Worm (Caenorhabditis elegans): Measurements from ENCODE around the gene tbc-9.
"Not testable (repeated sequence)": the region's sequence is repeated elsewhere in the genome, so short reads cannot be mapped to it uniquely, and the experiment has no call there.

The tbc-9 gene

ce11 chrIV:13510049-13510448 is 7.4 kb upstream of the tbc-9 start:
- TF ChIP-seq lin-38 (GFP tag; IDR thresholded peaks at IDR 0.05) (peak; percentile 58; the same call in 1 of the 2 replicates), F44E2.7 (GFP tag; IDR thresholded peaks at IDR 0.05) (no peak), pha-4 (GFP tag; IDR thresholded peaks at IDR 0.05) (peak; percentile 31; the same call in 1 of the 2 replicates), pha-4 (tag; optimal IDR thresholded peaks at IDR 0.05) (no peak), zip-2 (tag; optimal IDR thresholded peaks at IDR 0.05) (no peak), F26F4.8 (GFP tag; conservative IDR thresholded peaks at IDR 0.05) (no peak), snpc-1.2 (GFP tag; IDR thresholded peaks at IDR 0.05) (peak; percentile 66; the same call in 1 of the 2 replicates), unc-130 (GFP tag; optimal IDR thresholded peaks at IDR 0.05) (peak; percentile 31), cey-2 (tag; optimal IDR thresholded peaks at IDR 0.05; ENCODE audit: borderline replicate concordance, insufficient read depth) (no peak), T20F7.1 (GFP tag; optimal IDR thresholded peaks at IDR 0.05) (no peak), snpc-4 (tag; optimal IDR thresholded peaks at IDR 0.05) (no peak), F49E8.2 (tag; optimal IDR thresholded peaks at IDR 0.05; ENCODE audit: borderline replicate concordance) (peak; percentile 10), nhr-41 (GFP tag; IDR thresholded peaks at IDR 0.05) (no peak), arid-1 (GFP tag; conservative IDR thresholded peaks at IDR 0.05) (no peak)

ce11 chrIV:13508924-13509323 is 6.3 kb upstream of the tbc-9 start, which contains the start of gene afmd-2:
TSS of gene afmd-2 (plus strand) at chrIV:13509224.
- no peak for TF ChIP-seq daf-16 (GFP tag; optimal IDR thresholded peaks at IDR 0.05)
- TF ChIP-seq daf-16 (tag; optimal IDR thresholded peaks at IDR 0.05) = peak; percentile 70
- TF ChIP-seq aha-1 (tag) = peak; percentile 48
- TF ChIP-seq nhr-28 (tag; optimal IDR thresholded peaks at IDR 0.05) = peak; percentile 37
- TF ChIP-seq mxl-3 (GFP tag; optimal IDR thresholded peaks at IDR 0.05) = peak; percentile 16
- no peak for TF ChIP-seq unc-39 (tag; optimal IDR thresholded peaks at IDR 0.05)

ce11 chrIV:13505662-13506061 is 3.0 kb upstream of the tbc-9 start, which contains the start of gene nlp-17:
TSS of gene nlp-17 (minus strand) at chrIV:13505762.
- TF ChIP-seq zfp-3 (GFP tag; conservative IDR thresholded peaks at IDR 0.05) = no peak
- TF ChIP-seq set-16 (GFP tag; IDR thresholded peaks at IDR 0.05) = no peak
- TF ChIP-seq nhr-76 (tag; optimal IDR thresholded peaks at IDR 0.05) = no peak
- no peak for TF ChIP-seq dmd-8 (GFP tag; IDR thresholded peaks at IDR 0.05)
- no peak for TF ChIP-seq R02D3.7 (tag; optimal IDR thresholded peaks at IDR 0.05)
- TF ChIP-seq ZK546.5 (tag; optimal IDR thresholded peaks at IDR 0.05) = no peak
- no peak for TF ChIP-seq nhr-237 (tag; optimal IDR thresholded peaks at IDR 0.05)
- no peak for TF ChIP-seq zfp-2 (tag; optimal IDR thresholded peaks at IDR 0.05)
- no peak for TF ChIP-seq mes-2 (tag; optimal IDR thresholded peaks at IDR 0.05; ENCODE audit: poor library complexity, severe bottlenecking)
- no peak for TF ChIP-seq unc-130 (GFP tag; optimal IDR thresholded peaks at IDR 0.05)
- TF ChIP-seq lsy-2 (tag; optimal IDR thresholded peaks at IDR 0.05) = no peak

ce11 chrIV:13505144-13505543 is 2.5 kb upstream of the tbc-9 start, which contains the start of gene seld-1:
TSS of gene seld-1 (plus strand) at chrIV:13505444.
- TF ChIP-seq unc-62 (GFP tag; optimal IDR thresholded peaks at IDR 0.05 in 1 of 2) (peak in 1 of 2 experiments; percentile 47), unc-62 (tag; optimal IDR thresholded peaks at IDR 0.05) (no peak), zip-2 (tag; optimal IDR thresholded peaks at IDR 0.05) (no peak)

DNA sequence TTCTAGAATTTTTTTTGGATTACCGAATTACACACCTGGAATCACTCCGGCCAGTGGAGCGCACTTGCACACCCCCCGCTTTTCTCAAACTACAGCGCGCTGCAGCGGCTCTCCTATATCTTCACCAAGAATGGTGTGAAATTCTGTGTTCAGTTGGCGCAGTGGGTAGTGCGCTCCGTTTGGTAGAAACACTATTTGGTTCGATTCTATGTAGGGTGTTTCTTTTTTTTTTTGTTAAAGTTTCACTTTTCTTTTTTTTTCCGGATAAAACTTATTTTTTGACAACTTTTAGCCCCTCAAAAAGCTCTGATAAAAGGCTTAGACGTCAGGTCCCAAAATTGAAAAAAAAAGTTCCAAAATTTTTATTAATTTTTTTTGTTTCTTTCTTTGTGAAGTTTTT is 1.4 kb upstream of the tbc-9 start:
- peak; percentile 56 for TF ChIP-seq lin-38 (GFP tag; IDR thresholded peaks at IDR 0.05)
- TF ChIP-seq pha-4 (GFP tag; IDR thresholded peaks at IDR 0.05) = peak; percentile 36; the same call in 1 of the 2 replicates
- TF ChIP-seq pha-4 (tag; optimal IDR thresholded peaks at IDR 0.05) = not testable (repeated sequence)
- 0 out of 2 replicates have a peak, but pooled peaks have one; percentile 11 for TF ChIP-seq ctbp-1 (GFP tag; IDR thresholded peaks at IDR 0.05)
- peak; percentile 47; the same call in 1 of the 2 replicates for TF ChIP-seq snpc-1.2 (GFP tag; IDR thresholded peaks at IDR 0.05)
- 0 out of 2 replicates have a peak, but pooled peaks have one; percentile 10 for TF ChIP-seq egl-43 (GFP tag; IDR thresholded peaks at IDR 0.05)
- TF ChIP-seq lim-7 (GFP tag; IDR thresholded peaks at IDR 0.05) = 0 out of 2 replicates have a peak, but pooled peaks have one; percentile 30

Measured in whole organism, L4 larva.